Worm (Caenorhabditis elegans) whole organism, L2 larva: ENCODE results near the gene R05G6.9.

Experiments used
- C34F6.9 ChIP-seq: fragments of 150-350 bp; optimal IDR thresholded peaks from 2 replicates; lab custom pipeline; 2014; ENCODE audit warnings: missing biosample characterization, missing genetic modification characterization
- F13H6.1 ChIP-seq: sonication (generic microtip); optimal IDR thresholded peaks from 2 replicates; lab custom pipeline; 2016; ENCODE audit warnings: missing genetic modification characterization, missing compliant biosample characterization
- R02D3.7 ChIP-seq: fragments of 150-350 bp; optimal IDR thresholded peaks from 2 replicates; lab custom pipeline; 2014; ENCODE audit warnings: missing biosample characterization, missing genetic modification characterization
- ZK546.5 ChIP-seq: sonication (generic microtip); optimal IDR thresholded peaks from 2 replicates; lab custom pipeline; 2017; ENCODE audit warnings: missing biosample characterization, missing genetic modification characterization
- alr-1 ChIP-seq: fragments of 150-350 bp; optimal IDR thresholded peaks from 2 replicates; lab custom pipeline; 2014; ENCODE audit warnings: missing biosample characterization, missing genetic modification characterization
- aly-2 ChIP-seq: fragments of 150-350 bp; optimal IDR thresholded peaks from 2 replicates; lab custom pipeline; 2014; ENCODE audit warnings: missing biosample characterization, missing genetic modification characterization
- ama-1 ChIP-seq: fragments of 150-350 bp; optimal IDR thresholded peaks from 2 replicates; lab custom pipeline; 2018; ENCODE audit warnings: inconsistent platforms
- blmp-1 ChIP-seq: sonication (generic microtip); optimal IDR thresholded peaks from 2 replicates; lab custom pipeline; 2017; ENCODE audit warnings: missing genetic modification characterization, mild to moderate bottlenecking, missing compliant biosample characterization, antibody characterized with exemption, moderate library complexity; ENCODE audit not compliant: insufficient read depth
- ceh-16 ChIP-seq: fragments of 150-350 bp; optimal IDR thresholded peaks from 2 replicates; lab custom pipeline; 2014; ENCODE audit warnings: missing biosample characterization, missing genetic modification characterization
- ceh-82 ChIP-seq: fragments of 150-350 bp; optimal IDR thresholded peaks from 2 replicates; lab custom pipeline; 2014; ENCODE audit warnings: missing biosample characterization, missing genetic modification characterization
- crh-2 ChIP-seq: sonication (generic microtip); optimal IDR thresholded peaks from 2 replicates; lab custom pipeline; 2017; ENCODE audit warnings: missing biosample characterization, missing genetic modification characterization
- egl-27 ChIP-seq: sonication (generic microtip); optimal IDR thresholded peaks from 3 replicates; lab custom pipeline; 2017; ENCODE audit warnings: missing biosample characterization, missing genetic modification reagents, missing genetic modification characterization
- elt-1 ChIP-seq: fragments of 150-350 bp; optimal IDR thresholded peaks from 2 replicates; lab custom pipeline; 2014; ENCODE audit warnings: missing biosample characterization, missing genetic modification characterization
- elt-3 ChIP-seq: sonication (generic microtip); optimal IDR thresholded peaks from 2 replicates; lab custom pipeline; 2017; ENCODE audit warnings: missing biosample characterization, missing genetic modification characterization
- fos-1 ChIP-seq: fragments of 150-350 bp; optimal IDR thresholded peaks from 2 replicates; lab custom pipeline; 2014; ENCODE audit warnings: missing biosample characterization, missing genetic modification characterization
- gmeb-1 ChIP-seq: fragments of 150-350 bp; optimal IDR thresholded peaks from 2 replicates; lab custom pipeline; 2014; ENCODE audit warnings: missing biosample characterization, missing genetic modification characterization
- lin-11 ChIP-seq: fragments of 150-350 bp; sonication (generic microtip); optimal IDR thresholded peaks from 2 replicates; lab custom pipeline; 2014; ENCODE audit warnings: missing biosample characterization, missing genetic modification characterization, inconsistent platforms, mixed read lengths
- lin-13 ChIP-seq: fragments of 150-350 bp; optimal IDR thresholded peaks from 2 replicates; lab custom pipeline; 2014; ENCODE audit warnings: missing biosample characterization, missing genetic modification reagents, missing genetic modification characterization
- lin-39 ChIP-seq: fragments of 150-350 bp; optimal IDR thresholded peaks from 2 replicates; lab custom pipeline; 2014; ENCODE audit warnings: missing biosample characterization, missing genetic modification reagents, missing genetic modification characterization
- mab-5 ChIP-seq: fragments of 150-350 bp; optimal IDR thresholded peaks from 2 replicates; lab custom pipeline; 2014; ENCODE audit warnings: missing biosample characterization, missing genetic modification characterization
- mbf-1 ChIP-seq: sonication (generic microtip); optimal IDR thresholded peaks from 2 replicates; lab custom pipeline; 2017; ENCODE audit warnings: missing biosample characterization, missing genetic modification characterization
- nhr-10 ChIP-seq: sonication (generic microtip); optimal IDR thresholded peaks from 2 replicates; lab custom pipeline; 2017; ENCODE audit warnings: missing biosample characterization, missing genetic modification characterization
- nhr-11 ChIP-seq: fragments of 150-350 bp; optimal IDR thresholded peaks from 2 replicates; lab custom pipeline; 2014; ENCODE audit warnings: missing biosample characterization, missing genetic modification characterization
- nhr-12 ChIP-seq: fragments of 150-350 bp; optimal IDR thresholded peaks from 2 replicates; lab custom pipeline; 2014; ENCODE audit warnings: missing biosample characterization, missing genetic modification characterization
- nhr-129 ChIP-seq: fragments of 150-350 bp; optimal IDR thresholded peaks from 2 replicates; lab custom pipeline; 2014; ENCODE audit warnings: missing biosample characterization, missing genetic modification characterization
- nhr-21 ChIP-seq: fragments of 150-350 bp; optimal IDR thresholded peaks from 2 replicates; lab custom pipeline; 2014; ENCODE audit warnings: missing biosample characterization, missing genetic modification characterization
- nhr-23 ChIP-seq: fragments of 150-350 bp; optimal IDR thresholded peaks from 2 replicates; lab custom pipeline; 2014; ENCODE audit warnings: missing biosample characterization, missing genetic modification reagents, missing genetic modification characterization
- nhr-237 ChIP-seq: fragments of 150-350 bp; optimal IDR thresholded peaks from 2 replicates; lab custom pipeline; 2014; ENCODE audit warnings: missing biosample characterization, missing genetic modification characterization
- nhr-6 ChIP-seq: fragments of 150-350 bp; optimal IDR thresholded peaks from 2 replicates; lab custom pipeline; 2014; ENCODE audit warnings: missing biosample characterization, missing genetic modification characterization
- nhr-77 ChIP-seq: fragments of 150-350 bp; optimal IDR thresholded peaks from 2 replicates; lab custom pipeline; 2014; ENCODE audit warnings: missing biosample characterization, missing genetic modification characterization
- peb-1 ChIP-seq: fragments of 150-350 bp; optimal IDR thresholded peaks from 2 replicates; lab custom pipeline; 2014; ENCODE audit warnings: missing biosample characterization, missing genetic modification characterization
- sem-4 ChIP-seq: fragments of 150-350 bp; optimal IDR thresholded peaks from 2 replicates; lab custom pipeline; 2014; ENCODE audit warnings: missing biosample characterization, missing genetic modification reagents, missing genetic modification characterization
- skn-1 ChIP-seq: sonication (generic microtip); optimal IDR thresholded peaks from 2 replicates; lab custom pipeline; 2017; ENCODE audit warnings: missing biosample characterization, missing genetic modification characterization
- sma-3 ChIP-seq: sonication (generic microtip); optimal IDR thresholded peaks from 2 replicates; lab custom pipeline; 2016; ENCODE audit warnings: missing genetic modification reagents, missing genetic modification characterization, missing compliant biosample characterization
- sma-9 ChIP-seq, 2 experiments: fragments of 150-350 bp in 1 of 2; sonication (generic microtip) in 1 of 2; optimal IDR thresholded peaks; 2 replicates each; lab custom pipeline; 2014 to 2016; ENCODE audit warnings: missing genetic modification characterization in 2 of 2, mild to moderate bottlenecking in 1 of 2, missing biosample characterization in 1 of 2, missing compliant biosample characterization in 1 of 2, missing genetic modification reagents in 1 of 2, moderate library complexity in 1 of 2
- snpc-4 ChIP-seq: fragments of 150-350 bp; optimal IDR thresholded peaks from 2 replicates; lab custom pipeline; 2014; ENCODE audit warnings: missing biosample characterization, missing genetic modification characterization
- unc-39 ChIP-seq: fragments of 150-350 bp; optimal IDR thresholded peaks from 2 replicates; lab custom pipeline; 2014; ENCODE audit warnings: missing biosample characterization, missing genetic modification characterization
- unc-55 ChIP-seq: fragments of 150-350 bp; sonication (generic microtip); optimal IDR thresholded peaks from 3 replicates; lab custom pipeline; 2014; ENCODE audit warnings: missing biosample characterization, missing genetic modification reagents, missing genetic modification characterization
- unc-62 ChIP-seq: fragments of 150-350 bp; optimal IDR thresholded peaks from 2 replicates; lab custom pipeline; 2014; ENCODE audit warnings: missing biosample characterization, missing genetic modification reagents, missing genetic modification characterization
- zag-1 ChIP-seq: fragments of 150-350 bp; optimal IDR thresholded peaks from 2 replicates; lab custom pipeline; 2014; ENCODE audit warnings: missing biosample characterization, missing genetic modification characterization
- ztf-1 ChIP-seq: fragments of 200-800 bp; sonication (Bioruptor generic); conservative IDR thresholded peaks from 2 replicates; pipeline ENCODE4 v1.3.6; 2022; ENCODE audit warnings: missing genetic modification characterization, missing compliant biosample characterization
- ztf-11 ChIP-seq: sonication (generic microtip); optimal IDR thresholded peaks from 2 replicates; lab custom pipeline; 2017; ENCODE audit warnings: missing biosample characterization, missing genetic modification characterization
- ztf-4 ChIP-seq: fragments of 150-350 bp; optimal IDR thresholded peaks from 2 replicates; lab custom pipeline; 2014; ENCODE audit warnings: missing biosample characterization, missing genetic modification characterization

The R05G6.9 gene

DNA sequence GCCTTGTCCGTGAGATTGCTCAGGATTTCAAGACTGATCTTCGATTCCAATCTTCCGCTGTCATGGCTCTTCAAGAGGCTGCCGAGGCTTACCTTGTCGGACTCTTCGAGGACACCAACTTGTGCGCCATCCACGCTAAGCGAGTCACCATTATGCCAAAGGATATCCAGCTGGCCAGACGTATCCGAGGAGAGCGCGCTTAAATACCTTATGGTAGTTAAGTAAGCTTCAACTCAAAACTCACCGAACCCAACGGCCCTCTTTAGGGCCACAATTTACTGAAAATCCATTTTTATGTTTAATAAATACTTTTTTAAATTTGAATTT lies 27.6 kb downstream of the R05G6.9 start:
- TF ChIP-seq fos-1 (no peak), blmp-1 (tag; lab: Kevin White, UChicago) (no peak), nhr-129 (no peak), mab-5 (tag; lab: Kevin White, UChicago) (no peak), nhr-10 (tag; lab: Kevin White, UChicago) (no peak), nhr-21 (tag; lab: Kevin White, UChicago) (no peak), elt-1 (tag; lab: Kevin White, UChicago) (no peak), ama-1 (no peak), snpc-4 (tag; lab: Kevin White, UChicago) (no peak), ztf-11 (tag; lab: Kevin White, UChicago) (no peak), nhr-23 (tag; lab: Kevin White, UChicago) (no peak), R02D3.7 (tag; lab: Kevin White, UChicago) (no peak), lin-39 (tag; lab: Kevin White, UChicago) (no peak), nhr-77 (tag; lab: Kevin White, UChicago) (no peak), nhr-12 (no peak), ceh-82 (no peak), ztf-4 (no peak), unc-55 (GFP tag; lab: Kevin White, UChicago) (no peak), nhr-6 (tag; lab: Kevin White, UChicago) (no peak)

DNA sequence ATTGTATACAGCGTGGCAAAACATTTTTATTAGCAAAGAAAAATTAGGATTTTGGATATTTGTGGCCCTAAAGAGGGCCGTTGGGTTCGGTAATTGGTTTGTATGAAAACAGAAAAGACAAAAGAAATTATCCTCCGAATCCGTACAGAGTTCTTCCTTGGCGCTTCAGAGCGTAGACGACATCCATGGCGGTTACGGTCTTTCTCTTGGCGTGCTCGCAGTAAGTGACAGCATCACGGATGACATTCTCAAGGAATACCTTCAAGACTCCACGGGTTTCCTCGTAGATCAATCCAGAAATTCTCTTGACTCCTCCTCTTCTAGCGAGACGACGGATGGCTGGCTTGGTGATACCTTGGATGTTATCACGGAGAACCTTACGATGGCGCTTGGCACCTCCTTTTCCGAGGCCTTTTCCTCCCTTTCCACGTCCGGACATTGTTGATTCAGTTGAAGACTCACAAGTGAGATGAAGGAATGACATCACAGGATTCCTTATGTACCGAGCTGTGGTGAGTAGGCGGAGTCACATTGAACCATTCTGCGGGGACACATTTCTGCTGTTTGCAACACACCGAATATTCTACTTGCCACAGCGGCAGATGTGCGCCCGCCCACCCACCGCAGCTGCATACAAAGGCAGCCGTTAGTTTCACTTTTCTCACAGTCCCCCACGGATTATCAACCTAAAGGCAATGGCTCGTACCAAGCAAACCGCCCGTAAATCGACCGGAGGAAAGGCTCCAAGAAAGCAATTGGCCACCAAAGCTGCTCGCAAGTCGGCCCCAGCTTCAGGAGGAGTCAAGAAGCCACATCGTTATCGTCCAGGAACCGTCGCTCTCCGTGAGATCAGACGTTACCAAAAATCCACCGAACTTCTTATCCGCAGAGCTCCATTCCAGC lies 28.3 kb downstream of the R05G6.9 start, which contains the start of the genes his-60 and his-59:
TSS of gene his-60 (minus strand) at position 439 of the 903 bp plus-strand sequence.
TSS of gene his-59 (plus strand) at position 696 of the 903 bp plus-strand sequence.
- TF ChIP-seq sma-9 (GFP tag; optimal IDR thresholded peaks at IDR 0.05; lab: Kevin White, UChicago) (peak; percentile 63), sma-9 (tag; optimal IDR thresholded peaks at IDR 0.05; lab: Kevin White, UChicago) (no peak), mab-5 (tag; lab: Kevin White, UChicago) (peak; percentile 58), sma-3 (peak; percentile 12), sem-4 (tag; lab: Kevin White, UChicago) (peak; percentile 11), ceh-16 (peak; percentile 96), lin-13 (GFP tag; lab: Kevin White, UChicago) (peak; percentile 29), skn-1 (tag; lab: Kevin White, UChicago) (no peak), unc-39 (tag; lab: Kevin White, UChicago) (no peak), crh-2 (tag; lab: Kevin White, UChicago) (peak; percentile 19), fos-1 (peak; percentile 2)

- TF ChIP-seq egl-27 = no peak
- no peak for TF ChIP-seq sem-4 (tag; lab: Kevin White, UChicago)
- TF ChIP-seq elt-3 (tag; lab: Kevin White, UChicago) = no peak
- no peak for TF ChIP-seq peb-1 (tag; lab: Kevin White, UChicago)
- peak; percentile 71 for TF ChIP-seq mab-5 (tag; lab: Kevin White, UChicago)
- peak; percentile 74 for TF ChIP-seq lin-13 (GFP tag; lab: Kevin White, UChicago)
- TF ChIP-seq lin-39 (tag; lab: Kevin White, UChicago) = no peak
- no peak for TF ChIP-seq gmeb-1
- TF ChIP-seq ZK546.5 (tag; lab: Kevin White, UChicago) = no peak
- no peak for TF ChIP-seq nhr-11 (tag; lab: Kevin White, UChicago)
- no peak for TF ChIP-seq nhr-23 (tag; lab: Kevin White, UChicago)
- no peak for TF ChIP-seq aly-2 (tag; lab: Kevin White, UChicago)
- no peak for TF ChIP-seq nhr-6 (tag; lab: Kevin White, UChicago)
- TF ChIP-seq skn-1 (tag; lab: Kevin White, UChicago) = no peak
- TF ChIP-seq sma-3 = peak; percentile 52
- TF ChIP-seq zag-1 (tag; lab: Kevin White, UChicago) = peak; percentile 61
- TF ChIP-seq elt-1 (tag; lab: Kevin White, UChicago) = no peak
- TF ChIP-seq nhr-129 = peak; percentile 24
- peak; percentile 56 for TF ChIP-seq C34F6.9 (tag; lab: Kevin White, UChicago)
- TF ChIP-seq unc-62 (GFP tag; lab: Kevin White, UChicago) = no peak
- TF ChIP-seq ama-1 = no peak
- no peak for TF ChIP-seq alr-1 (tag; lab: Kevin White, UChicago)
- TF ChIP-seq F13H6.1 (tag; lab: Kevin White, UChicago) = peak; percentile 73
- TF ChIP-seq nhr-237 = no peak
- TF ChIP-seq crh-2 (tag; lab: Kevin White, UChicago) = peak; percentile 81
- no peak for TF ChIP-seq snpc-4 (tag; lab: Kevin White, UChicago)
- TF ChIP-seq nhr-77 (tag; lab: Kevin White, UChicago) = no peak
- TF ChIP-seq ztf-11 (tag; lab: Kevin White, UChicago) = no peak
- TF ChIP-seq nhr-21 (tag; lab: Kevin White, UChicago) = no peak
- TF ChIP-seq fos-1 = peak; percentile 52
- TF ChIP-seq sma-9 (GFP tag; optimal IDR thresholded peaks at IDR 0.05; lab: Kevin White, UChicago) = peak; percentile 89
- no peak for TF ChIP-seq sma-9 (tag; optimal IDR thresholded peaks at IDR 0.05; lab: Kevin White, UChicago)
- no peak for TF ChIP-seq lin-11 (tag; lab: Kevin White, UChicago)
- TF ChIP-seq ztf-1 (GFP tag; lab: Robert Waterston, UW) = no peak
- TF ChIP-seq mbf-1 (tag; lab: Kevin White, UChicago) = no peak
- TF ChIP-seq unc-55 (GFP tag; lab: Kevin White, UChicago) = peak; percentile 49
- no peak for TF ChIP-seq blmp-1 (tag; lab: Kevin White, UChicago)
- TF ChIP-seq ceh-82 = no peak
Observed at ce11 chrIV:7486201-7486947, 29.7 kb downstream of the R05G6.9 start, which contains the start of the genes his-61 and his-62. his-61 (minus strand) TSS chrIV:7486217. his-62 (plus strand) TSS chrIV:7486545.
